Worm (Caenorhabditis elegans): Measurements from ENCODE around the gene sri-28.

The sri-28 gene

DNA sequence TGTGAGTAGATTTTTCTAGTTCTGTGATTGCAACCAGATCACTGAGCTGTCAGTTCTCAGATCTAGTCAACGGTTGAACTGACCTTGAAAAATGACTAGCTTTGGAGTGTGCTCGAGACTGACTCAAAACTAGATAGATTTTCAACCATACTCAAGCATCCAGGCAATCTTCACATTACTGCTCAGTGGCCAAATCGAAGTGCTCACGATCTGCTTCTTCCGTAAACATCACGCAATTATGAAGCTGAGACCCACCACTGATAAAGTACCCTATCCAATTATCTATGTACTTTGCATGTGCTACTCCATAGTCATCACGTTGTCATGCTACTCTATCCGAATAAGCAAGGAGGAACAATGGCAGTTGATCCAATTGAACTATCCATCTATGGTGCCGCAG lies 2.9 kb downstream of the sri-28 start:
- TF ChIP-seq ama-1 (optimal IDR thresholded peaks at IDR 0.05): no peak

- TF ChIP-seq ceh-13 (GFP tag; optimal IDR thresholded peaks at IDR 0.05) (no peak), flt-1 (GFP tag; IDR thresholded peaks at IDR 0.05) (no peak), B0310.2 (tag; optimal IDR thresholded peaks at IDR 0.05) (no peak), sea-1 (GFP tag; conservative IDR thresholded peaks at IDR 0.05) (no peak), pes-1 (GFP tag; IDR thresholded peaks at IDR 0.05) (no peak), hmbx-1 (tag; optimal IDR thresholded peaks at IDR 0.05) (no peak), tra-4 (tag; optimal IDR thresholded peaks at IDR 0.05) (no peak), ama-1 (optimal IDR thresholded peaks at IDR 0.05) (no peak), tbx-11 (GFP tag; IDR thresholded peaks at IDR 0.05) (no peak), tbx-37 (GFP tag; conservative IDR thresholded peaks at IDR 0.05) (no peak), scrt-1 (GFP tag; IDR thresholded peaks at IDR 0.05) (no peak), ceh-36 (tag; optimal IDR thresholded peaks at IDR 0.05) (no peak), hmg-4 (GFP tag; optimal IDR thresholded peaks at IDR 0.05) (no peak)
Observed at ce11 chrII:3052843-3053242, 4.4 kb downstream of the sri-28 start.

DNA sequence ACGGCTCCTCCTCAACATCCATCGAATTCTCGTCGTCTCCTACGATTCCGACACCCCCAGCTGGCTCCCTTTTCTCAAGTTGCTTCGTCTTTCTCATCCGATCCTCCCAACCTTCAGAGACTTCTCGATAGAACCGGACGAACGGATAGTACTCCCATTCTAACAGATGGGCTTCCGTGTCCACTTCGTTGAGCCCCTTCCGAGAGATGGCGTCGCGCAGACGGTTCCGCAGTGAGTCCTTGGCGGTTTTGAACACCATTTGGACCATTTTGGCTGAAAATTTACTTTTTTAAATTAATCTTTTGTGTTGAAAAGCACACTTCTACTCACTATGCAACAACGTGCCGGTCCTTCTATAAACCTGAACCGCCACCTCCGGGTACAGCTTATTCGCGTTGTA lies 5.2 kb downstream of the sri-28 start:
- no peak for TF ChIP-seq hmbx-1 (tag; optimal IDR thresholded peaks at IDR 0.05)
- TF ChIP-seq ceh-13 (GFP tag; optimal IDR thresholded peaks at IDR 0.05): no peak

DNA sequence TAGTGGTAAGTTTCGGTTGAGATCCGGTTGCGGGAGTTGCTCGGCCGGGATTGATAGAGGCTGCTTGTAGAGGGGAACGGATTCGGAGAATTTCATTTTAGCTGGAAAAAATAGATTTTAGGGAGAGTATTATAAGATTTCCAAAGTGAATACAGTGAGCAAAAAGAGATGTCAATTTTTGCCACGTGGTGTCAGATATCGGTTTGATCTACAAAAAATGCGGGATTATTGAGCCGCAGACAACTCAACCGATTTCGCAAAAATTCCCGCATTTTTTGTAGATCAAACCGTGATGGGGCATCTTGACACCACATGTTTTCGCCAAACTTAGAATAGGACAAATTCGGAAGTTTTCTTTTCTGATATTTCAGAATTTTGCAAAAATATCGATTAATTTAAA lies 5.7 kb downstream of the sri-28 start, which contains the start of gene lido-13:
Gene lido-13, minus strand, starts transcription at position 101 of the 400 bp plus-strand sequence.
- no peak for TF ChIP-seq ets-7 (tag; optimal IDR thresholded peaks at IDR 0.05)
- no peak for TF ChIP-seq ama-1 (optimal IDR thresholded peaks at IDR 0.05)
- no peak for TF ChIP-seq B0310.2 (tag; optimal IDR thresholded peaks at IDR 0.05)
- no peak for TF ChIP-seq pes-1 (GFP tag; IDR thresholded peaks at IDR 0.05)
- no peak for TF ChIP-seq tra-4 (tag; optimal IDR thresholded peaks at IDR 0.05)

ce11 chrII:3054622-3055021 lies 6.1 kb downstream of the sri-28 start:
- TF ChIP-seq hmbx-1 (tag; optimal IDR thresholded peaks at IDR 0.05) (no peak), aly-1 (tag; optimal IDR thresholded peaks at IDR 0.05) (peak; percentile 36)

DNA sequence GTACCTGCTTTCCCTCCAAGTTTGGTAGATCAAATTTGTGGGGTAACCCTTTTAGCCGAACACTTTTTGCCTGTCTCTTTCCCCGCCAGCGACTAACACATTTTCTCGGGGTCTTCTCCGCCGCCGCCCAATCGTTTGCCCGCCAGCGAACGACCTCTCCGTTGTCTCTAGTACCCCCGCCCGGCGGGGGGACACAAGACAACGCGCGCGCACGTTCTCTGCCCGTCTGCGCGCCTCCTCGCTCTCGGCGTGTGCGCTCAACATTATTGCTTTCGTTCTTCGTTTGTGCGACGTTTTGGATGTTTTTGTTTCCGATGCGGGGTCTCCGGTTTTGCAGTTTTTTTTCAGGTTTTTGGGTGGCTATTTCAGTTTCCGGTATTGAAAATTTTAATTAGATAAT lies 7.1 kb downstream of the sri-28 start:
- TF ChIP-seq hmbx-1 (tag; optimal IDR thresholded peaks at IDR 0.05) (no peak), F13C5.2 (tag; optimal IDR thresholded peaks at IDR 0.05) (peak; percentile 49), hmg-4 (GFP tag; optimal IDR thresholded peaks at IDR 0.05) (peak; percentile 44), aly-1 (tag; optimal IDR thresholded peaks at IDR 0.05) (peak; percentile 9), ceh-36 (tag; optimal IDR thresholded peaks at IDR 0.05) (peak; percentile 9)

- TF ChIP-seq hmg-4 (GFP tag; optimal IDR thresholded peaks at IDR 0.05) (no peak), aly-1 (tag; optimal IDR thresholded peaks at IDR 0.05) (no peak), tbx-11 (GFP tag; IDR thresholded peaks at IDR 0.05) (no peak), scrt-1 (GFP tag; IDR thresholded peaks at IDR 0.05) (no peak), hnd-1 (tag; optimal IDR thresholded peaks at IDR 0.05) (no peak), ceh-36 (tag; optimal IDR thresholded peaks at IDR 0.05) (no peak), tra-4 (tag; optimal IDR thresholded peaks at IDR 0.05) (no peak), ets-7 (tag; optimal IDR thresholded peaks at IDR 0.05) (no peak), B0310.2 (tag; optimal IDR thresholded peaks at IDR 0.05) (no peak), pes-1 (GFP tag; IDR thresholded peaks at IDR 0.05) (no peak), hmbx-1 (tag; optimal IDR thresholded peaks at IDR 0.05) (no peak), ama-1 (optimal IDR thresholded peaks at IDR 0.05) (no peak), ceh-13 (GFP tag; optimal IDR thresholded peaks at IDR 0.05) (no peak), tbx-37 (GFP tag; conservative IDR thresholded peaks at IDR 0.05) (no peak), flt-1 (GFP tag; IDR thresholded peaks at IDR 0.05) (no peak), sea-1 (GFP tag; conservative IDR thresholded peaks at IDR 0.05) (no peak), F13C5.2 (tag; optimal IDR thresholded peaks at IDR 0.05) (no peak)
Observed at ce11 chrII:3056266-3056872, 7.9 kb downstream of the sri-28 start, which contains the start of gene lin-8. Gene lin-8, plus strand, starts transcription at chrII:3056822.

- TF ChIP-seq sea-1 (GFP tag; conservative IDR thresholded peaks at IDR 0.05) (no peak), flt-1 (GFP tag; IDR thresholded peaks at IDR 0.05) (no peak), hmbx-1 (tag; optimal IDR thresholded peaks at IDR 0.05) (no peak), tbx-11 (GFP tag; IDR thresholded peaks at IDR 0.05) (no peak), hmg-4 (GFP tag; optimal IDR thresholded peaks at IDR 0.05) (no peak), ceh-36 (tag; optimal IDR thresholded peaks at IDR 0.05) (no peak), pes-1 (GFP tag; IDR thresholded peaks at IDR 0.05) (no peak), hnd-1 (tag; optimal IDR thresholded peaks at IDR 0.05) (no peak), ets-7 (tag; optimal IDR thresholded peaks at IDR 0.05) (no peak), F13C5.2 (tag; optimal IDR thresholded peaks at IDR 0.05) (no peak), tra-4 (tag; optimal IDR thresholded peaks at IDR 0.05) (no peak), ceh-13 (GFP tag; optimal IDR thresholded peaks at IDR 0.05) (no peak), B0310.2 (tag; optimal IDR thresholded peaks at IDR 0.05) (no peak), tbx-37 (GFP tag; conservative IDR thresholded peaks at IDR 0.05) (no peak), scrt-1 (GFP tag; IDR thresholded peaks at IDR 0.05) (no peak), ama-1 (optimal IDR thresholded peaks at IDR 0.05) (no peak), aly-1 (tag; optimal IDR thresholded peaks at IDR 0.05) (no peak)
Observed at ce11 chrII:3060782-3061181, 12.3 kb downstream of the sri-28 start, which contains the start of gene Y25C1A.6. Gene Y25C1A.6, plus strand, starts transcription at chrII:3061082.

ce11 chrII:3061605-3062004 lies 13.1 kb downstream of the sri-28 start:
- TF ChIP-seq hmg-4 (GFP tag; optimal IDR thresholded peaks at IDR 0.05) (no peak), pes-1 (GFP tag; IDR thresholded peaks at IDR 0.05) (no peak), tbx-37 (GFP tag; conservative IDR thresholded peaks at IDR 0.05) (no peak), ceh-13 (GFP tag; optimal IDR thresholded peaks at IDR 0.05) (no peak), aly-1 (tag; optimal IDR thresholded peaks at IDR 0.05) (no peak), hnd-1 (tag; optimal IDR thresholded peaks at IDR 0.05) (no peak), tra-4 (tag; optimal IDR thresholded peaks at IDR 0.05) (no peak)
